Worm (Caenorhabditis elegans): ENCODE measurements around the gene his-38.

The his-38 gene

ce11 chrX:7296310-7296709 is 13.4 kb downstream of the his-38 start (continued):
- TF ChIP-seq pbrm-1 (GFP tag; IDR thresholded peaks at IDR 0.05) (0 out of 2 replicates have a peak, but pooled peaks have one; percentile 36), rpc-1 (optimal IDR thresholded peaks at IDR 0.05) (no peak), rpc-1 (tag; optimal IDR thresholded peaks at IDR 0.05) (no peak), sdz-38 (tag; optimal IDR thresholded peaks at IDR 0.05) (no peak)

DNA sequence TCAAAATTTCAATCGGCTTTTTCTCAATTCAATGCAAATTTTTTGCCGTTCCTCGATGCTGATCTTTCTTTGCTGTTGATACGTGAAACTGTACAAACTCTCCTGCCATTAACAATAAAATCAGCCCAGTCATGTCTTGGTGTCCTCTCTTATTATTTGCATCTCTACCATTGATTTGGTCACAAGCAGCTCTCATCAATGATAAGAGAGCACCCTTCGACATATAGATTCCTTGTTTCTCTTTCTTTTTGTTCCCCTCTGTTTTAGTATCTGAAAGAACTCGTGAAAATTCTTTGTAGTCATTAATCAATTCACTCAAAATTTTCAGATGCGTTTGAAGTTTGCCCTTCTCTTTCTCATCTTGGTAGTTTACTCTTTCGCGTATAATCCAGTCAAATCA is 17.9 kb downstream of the his-38 start, which contains the start of gene lron-7:
TSS of gene lron-7 (plus strand) at position 323 of the 400 bp plus-strand sequence.
- TF ChIP-seq F23B12.7 (tag; optimal IDR thresholded peaks at IDR 0.05; ENCODE audit: insufficient read depth) (no peak), die-1 (tag; optimal IDR thresholded peaks at IDR 0.05) (no peak), nhr-80 (tag; optimal IDR thresholded peaks at IDR 0.05) (peak; percentile 65)

- no peak for TF ChIP-seq F57C9.4 (tag; optimal IDR thresholded peaks at IDR 0.05)
- no peak for TF ChIP-seq hmg-1.2 (GFP tag; IDR thresholded peaks at IDR 0.05)
- TF ChIP-seq pha-4 (tag; optimal IDR thresholded peaks at IDR 0.05), result peak; percentile 68
- peak; percentile 74 to 77 for TF ChIP-seq let-607 (tag; optimal IDR thresholded peaks at IDR 0.05)
- no peak for TF ChIP-seq dpl-1 (GFP tag; optimal IDR thresholded peaks at IDR 0.05)
- no peak for TF ChIP-seq Y95B8A.8 (GFP tag; IDR thresholded peaks at IDR 0.05)
- TF ChIP-seq nhr-80 (tag; optimal IDR thresholded peaks at IDR 0.05), result peak; percentile 62
- peak; percentile 89 for TF ChIP-seq unc-62 (GFP tag; optimal IDR thresholded peaks at IDR 0.05)
- TF ChIP-seq atf-7 (tag; optimal IDR thresholded peaks at IDR 0.05), result peak; percentile 65
Observed at ce11 chrX:7290859-7291628, 18.6 kb downstream of the his-38 start.

DNA sequence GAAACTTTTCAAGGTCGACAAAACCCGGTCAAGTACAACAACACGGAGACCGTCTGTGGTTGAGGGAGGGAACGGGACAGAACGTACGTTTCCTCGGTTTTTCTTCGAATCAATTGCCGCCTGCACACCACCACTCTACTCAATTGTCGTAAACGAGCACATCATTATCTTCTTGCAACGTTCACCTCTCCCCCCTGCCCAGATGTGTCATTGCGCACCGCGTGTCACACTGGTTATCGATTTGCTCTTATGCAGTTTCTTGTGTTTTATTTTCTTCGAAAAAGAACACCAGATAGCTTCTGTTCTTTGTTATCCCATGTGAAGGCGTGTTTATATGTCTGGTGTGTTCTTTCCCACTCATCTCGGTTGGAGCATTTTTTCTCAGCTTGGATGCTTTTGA is 20.1 kb downstream of the his-38 start:
- TF ChIP-seq akir-1 (GFP tag; optimal IDR thresholded peaks at IDR 0.05), result no peak
- TF ChIP-seq ztf-22 (GFP tag; optimal IDR thresholded peaks at IDR 0.05), result no peak
- no peak for TF ChIP-seq F23B12.7 (tag; optimal IDR thresholded peaks at IDR 0.05; ENCODE audit: insufficient read depth)
- TF ChIP-seq fkh-3 (tag; optimal IDR thresholded peaks at IDR 0.05), result no peak
- no peak for TF ChIP-seq ceh-100 (GFP tag; IDR thresholded peaks at IDR 0.05)
- no peak for TF ChIP-seq let-526 (GFP tag; IDR thresholded peaks at IDR 0.05)
- no peak for TF ChIP-seq efl-1 (GFP tag; optimal IDR thresholded peaks at IDR 0.05)
- no peak for TF ChIP-seq lin-54 (GFP tag; optimal IDR thresholded peaks at IDR 0.05)
- TF ChIP-seq let-607 (tag; optimal IDR thresholded peaks at IDR 0.05), result no peak
- no peak for TF ChIP-seq zim-3 (tag; optimal IDR thresholded peaks at IDR 0.05)
- no peak for TF ChIP-seq ZK185.1 (tag; optimal IDR thresholded peaks at IDR 0.05; ENCODE audit: poor library complexity, severe bottlenecking)
- no peak for TF ChIP-seq dpff-1 (tag; optimal IDR thresholded peaks at IDR 0.05)
- TF ChIP-seq snpc-1.1 (tag; optimal IDR thresholded peaks at IDR 0.05; ENCODE audit: insufficient read depth), result no peak
- no peak for TF ChIP-seq T26A5.8 (tag; optimal IDR thresholded peaks at IDR 0.05)

ce11 chrX:7284724-7285184 is 24.9 kb downstream of the his-38 start:
- TF ChIP-seq hmg-1.2 (GFP tag; IDR thresholded peaks at IDR 0.05) (peak; percentile 10; the same call in 1 of the 2 replicates), fkh-3 (tag; optimal IDR thresholded peaks at IDR 0.05) (no peak), K12H6.12 (tag; optimal IDR thresholded peaks at IDR 0.05) (peak; percentile 74), cebp-1 (GFP tag; IDR thresholded peaks at IDR 0.05) (no peak), cebp-1 (tag; optimal IDR thresholded peaks at IDR 0.05) (peak; percentile 72), lin-40 (tag; optimal IDR thresholded peaks at IDR 0.05) (peak; percentile 46), ztf-3 (GFP tag; optimal IDR thresholded peaks at IDR 0.05) (no peak), aptf-2 (GFP tag; conservative IDR thresholded peaks at IDR 0.05) (no peak)
